Worm (Caenorhabditis elegans) whole organism, mixed stage, embryonic: Measurements from ENCODE around the gene sta-2.

ENCODE experiments used
- M03D4.4 ChIP-seq: sonication (generic microtip); optimal IDR thresholded peaks from 2 replicates; lab custom pipeline; 2017; ENCODE audit warnings: mild to moderate bottlenecking, missing genetic modification characterization, missing compliant biosample characterization
- bed-3 ChIP-seq: fragments of 200-800 bp; sonication (Bioruptor generic); optimal IDR thresholded peaks from 3 replicates; lab custom pipeline; 2018; ENCODE audit warnings: mild to moderate bottlenecking, missing genetic modification characterization, moderate library complexity, missing compliant biosample characterization
- blmp-1 ChIP-seq: fragments of 150-350 bp; optimal IDR thresholded peaks from 2 replicates; lab custom pipeline; 2014; ENCODE audit warnings: missing biosample characterization, missing genetic modification characterization
- ceh-39 ChIP-seq: fragments of 150-350 bp; optimal IDR thresholded peaks from 2 replicates; lab custom pipeline; 2014; ENCODE audit warnings: missing biosample characterization, missing genetic modification characterization
- ceh-43 ChIP-seq: fragments of 200-800 bp; sonication (Bioruptor generic); optimal IDR thresholded peaks from 2 replicates; lab custom pipeline; 2018; ENCODE audit warnings: mild to moderate bottlenecking, missing genetic modification characterization, moderate library complexity, missing compliant biosample characterization
- ceh-83 ChIP-seq: fragments of 200-800 bp; sonication (Bioruptor generic); optimal IDR thresholded peaks from 2 replicates; lab custom pipeline; 2018; ENCODE audit warnings: mild to moderate bottlenecking, missing genetic modification characterization, missing compliant biosample characterization
- ces-1 ChIP-seq: fragments of 150-350 bp; optimal IDR thresholded peaks from 2 replicates; lab custom pipeline; 2014; ENCODE audit warnings: missing biosample characterization, missing genetic modification reagents, missing genetic modification characterization
- cnd-1 ChIP-seq: fragments of 200-800 bp; sonication (Bioruptor generic); optimal IDR thresholded peaks from 2 replicates; lab custom pipeline; 2018; ENCODE audit warnings: mild to moderate bottlenecking, missing genetic modification characterization, missing compliant biosample characterization
- drap-1 ChIP-seq: fragments of 200-800 bp; sonication (Bioruptor generic); optimal IDR thresholded peaks from 3 replicates; lab custom pipeline; 2018; ENCODE audit warnings: mild to moderate bottlenecking, missing genetic modification characterization, missing compliant biosample characterization
- elt-1 ChIP-seq: sonication (generic microtip); optimal IDR thresholded peaks from 2 replicates; lab custom pipeline; 2017; ENCODE audit warnings: missing genetic modification characterization, mild to moderate bottlenecking, missing compliant biosample characterization, antibody characterized with exemption, moderate library complexity, borderline replicate concordance; ENCODE audit not compliant: insufficient read depth
- elt-3 ChIP-seq: fragments of 150-350 bp; optimal IDR thresholded peaks from 2 replicates; lab custom pipeline; 2014; ENCODE audit warnings: missing biosample characterization, missing genetic modification characterization
- flh-1 ChIP-seq: fragments of 200-800 bp; sonication (Bioruptor generic); optimal IDR thresholded peaks from 2 replicates; lab custom pipeline; 2018; ENCODE audit warnings: mild to moderate bottlenecking, missing genetic modification characterization, moderate library complexity, missing compliant biosample characterization
- ham-2 ChIP-seq: fragments of 200-800 bp; sonication (Bioruptor generic); optimal IDR thresholded peaks from 2 replicates; lab custom pipeline; 2018; ENCODE audit warnings: mild to moderate bottlenecking, missing genetic modification characterization, missing compliant biosample characterization
- hlh-1 ChIP-seq: fragments of 150-350 bp; optimal IDR thresholded peaks from 2 replicates; lab custom pipeline; 2014; ENCODE audit warnings: missing biosample characterization, missing genetic modification reagents, missing genetic modification characterization
- lin-32 ChIP-seq: fragments of 200-800 bp; sonication (Bioruptor generic); optimal IDR thresholded peaks from 2 replicates; lab custom pipeline; 2018; ENCODE audit warnings: mild to moderate bottlenecking, missing genetic modification characterization, missing compliant biosample characterization
- lsy-2 ChIP-seq: fragments of 150-350 bp; optimal IDR thresholded peaks from 2 replicates; lab custom pipeline; 2014; ENCODE audit warnings: missing biosample characterization, missing genetic modification characterization
- mab-5 ChIP-seq: fragments of 150-350 bp; optimal IDR thresholded peaks from 2 replicates; lab custom pipeline; 2014; ENCODE audit warnings: missing biosample characterization, missing genetic modification characterization
- mep-1 ChIP-seq: fragments of 150-350 bp; optimal IDR thresholded peaks from 2 replicates; lab custom pipeline; 2017; ENCODE audit warnings: missing biosample characterization, missing genetic modification reagents, missing genetic modification characterization, inconsistent platforms
- mls-2 ChIP-seq: sonication (generic microtip); optimal IDR thresholded peaks from 2 replicates; lab custom pipeline; 2016; ENCODE audit warnings: mild to moderate bottlenecking, missing genetic modification characterization, moderate library complexity, missing compliant biosample characterization
- nhr-2 ChIP-seq: fragments of 150-350 bp; optimal IDR thresholded peaks from 2 replicates; lab custom pipeline; 2014; ENCODE audit warnings: missing biosample characterization, missing genetic modification characterization
- nhr-237 ChIP-seq: fragments of 150-350 bp; optimal IDR thresholded peaks from 2 replicates; lab custom pipeline; 2014; ENCODE audit warnings: missing biosample characterization, missing genetic modification characterization
- nhr-28 ChIP-seq: fragments of 150-350 bp; optimal IDR thresholded peaks from 2 replicates; lab custom pipeline; 2014; ENCODE audit warnings: missing biosample characterization, missing genetic modification characterization
- nhr-76 ChIP-seq: sonication (generic microtip); optimal IDR thresholded peaks from 2 replicates; lab custom pipeline; 2017; ENCODE audit warnings: missing biosample characterization, missing genetic modification characterization
- pha-4 ChIP-seq: fragments of 150-350 bp; optimal IDR thresholded peaks from 2 replicates; lab custom pipeline; 2018; ENCODE audit warnings: missing biosample characterization, missing genetic modification reagents, missing genetic modification characterization
- snpc-4 ChIP-seq: fragments of 150-350 bp; optimal IDR thresholded peaks from 2 replicates; lab custom pipeline; 2014; ENCODE audit warnings: missing biosample characterization, missing genetic modification characterization
- unc-39 ChIP-seq: fragments of 150-350 bp; optimal IDR thresholded peaks from 2 replicates; lab custom pipeline; 2014; ENCODE audit warnings: missing biosample characterization, missing genetic modification characterization
- unc-62 ChIP-seq: fragments of 150-350 bp; optimal IDR thresholded peaks from 2 replicates; lab custom pipeline; 2014; ENCODE audit warnings: missing biosample characterization, missing genetic modification reagents, missing genetic modification characterization
- zip-8 ChIP-seq: fragments of 150-350 bp; optimal IDR thresholded peaks from 2 replicates; lab custom pipeline; 2014; ENCODE audit warnings: missing biosample characterization, missing genetic modification characterization
- ztf-11 ChIP-seq: fragments of 150-350 bp; optimal IDR thresholded peaks from 2 replicates; lab custom pipeline; 2014; ENCODE audit warnings: missing biosample characterization, missing genetic modification characterization

sta-2 gene

DNA sequence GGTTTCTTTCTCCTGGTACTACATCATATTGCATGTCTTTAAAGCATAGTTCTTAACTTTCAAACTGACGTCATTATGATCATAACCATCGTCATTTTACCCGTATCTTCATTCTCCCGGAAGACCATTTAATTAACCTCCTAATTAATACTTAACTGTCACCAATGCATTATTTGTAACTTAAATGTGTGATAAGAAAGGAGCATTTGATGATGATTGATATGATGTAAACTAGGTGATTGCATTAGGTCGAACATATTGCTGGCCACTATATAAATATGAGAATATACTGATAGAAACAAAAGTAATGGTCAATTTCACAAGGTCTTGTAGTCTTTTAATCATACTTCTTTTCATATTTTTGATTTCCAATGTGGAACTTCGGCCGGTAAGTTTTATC lies 15.2 kb downstream of the sta-2 start, which contains the start of gene hrg-3:
TSS of gene hrg-3 (plus strand) at position 227 of the 400 bp plus-strand sequence.
- TF ChIP-seq nhr-2 (tag; lab: Kevin White, UChicago) (no peak), mep-1 (tag; lab: Kevin White, UChicago) (no peak), nhr-237 (tag; lab: Kevin White, UChicago) (no peak), mls-2 (tag; lab: Kevin White, UChicago) (no peak), drap-1 (GFP tag; lab: Kevin White, UChicago) (no peak), lsy-2 (tag; lab: Kevin White, UChicago) (no peak), ham-2 (GFP tag; lab: Kevin White, UChicago) (no peak), ztf-11 (tag; lab: Kevin White, UChicago) (no peak), unc-62 (GFP tag; lab: Kevin White, UChicago) (no peak), mab-5 (no peak)

DNA sequence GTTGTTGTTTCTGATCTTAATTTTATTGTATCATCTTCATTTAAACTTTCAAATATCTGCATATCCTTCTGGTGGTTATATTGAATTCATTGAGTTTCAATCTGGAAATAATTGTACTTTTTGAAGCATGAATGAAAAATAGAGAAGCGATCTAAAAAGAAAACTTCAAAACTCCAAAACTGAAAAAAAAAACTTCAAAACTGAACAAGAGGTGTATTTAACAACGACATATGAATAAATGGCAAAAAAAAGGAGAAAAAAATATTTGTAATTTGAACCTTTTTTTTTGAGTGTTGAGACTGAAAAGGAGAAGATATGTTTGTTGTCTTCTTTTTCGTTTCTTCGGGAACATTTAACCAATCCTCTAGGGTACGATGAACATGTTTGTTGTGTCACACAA lies 16.9 kb downstream of the sta-2 start, which contains the start of gene F58E6.11:
TSS of gene F58E6.11 (minus strand) at position 101 of the 400 bp plus-strand sequence.
- no peak for TF ChIP-seq mab-5
- TF ChIP-seq ham-2 (GFP tag; lab: Kevin White, UChicago) = no peak
- no peak for TF ChIP-seq ceh-83 (GFP tag; lab: Kevin White, UChicago)
- no peak for TF ChIP-seq pha-4 (tag; lab: Kevin White, UChicago)
- TF ChIP-seq ceh-39 (tag; lab: Kevin White, UChicago) = no peak
- no peak for TF ChIP-seq hlh-1 (tag; lab: Kevin White, UChicago)
- no peak for TF ChIP-seq lin-32
- no peak for TF ChIP-seq nhr-237 (tag; lab: Kevin White, UChicago)
- no peak for TF ChIP-seq mls-2 (tag; lab: Kevin White, UChicago)
- TF ChIP-seq ceh-43 (GFP tag; lab: Kevin White, UChicago) = no peak
- no peak for TF ChIP-seq unc-39 (tag; lab: Kevin White, UChicago)
- TF ChIP-seq bed-3 (GFP tag; lab: Kevin White, UChicago) = no peak
- no peak for TF ChIP-seq cnd-1 (tag; lab: Kevin White, UChicago)
- TF ChIP-seq zip-8 (tag; lab: Kevin White, UChicago) = no peak
- no peak for TF ChIP-seq flh-1 (GFP tag; lab: Kevin White, UChicago)
- no peak for TF ChIP-seq elt-3 (tag; lab: Kevin White, UChicago)
- no peak for TF ChIP-seq M03D4.4 (tag; lab: Kevin White, UChicago)
- no peak for TF ChIP-seq blmp-1 (tag; lab: Kevin White, UChicago)

DNA sequence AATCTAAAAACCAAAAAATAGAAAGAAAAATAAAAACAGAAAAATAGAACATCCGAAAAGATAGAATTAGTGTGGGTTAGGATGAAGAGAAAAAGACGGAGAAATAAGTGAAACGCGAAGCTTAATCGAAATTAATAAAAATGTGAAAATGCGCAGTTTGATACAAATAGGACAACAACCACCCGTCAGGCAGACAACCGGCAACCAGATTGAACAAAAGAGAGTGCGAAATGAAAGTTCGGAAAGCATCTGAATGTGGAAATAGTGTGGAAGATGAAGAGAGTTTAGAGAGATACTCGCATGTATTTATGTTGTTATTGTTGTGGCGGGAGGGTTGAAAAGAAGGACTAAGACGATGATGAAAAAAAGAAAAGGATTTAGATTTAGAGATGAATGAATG lies 17.4 kb downstream of the sta-2 start:
- peak; percentile 74 for TF ChIP-seq blmp-1 (tag; lab: Kevin White, UChicago)
- no peak for TF ChIP-seq bed-3 (GFP tag; lab: Kevin White, UChicago)
- TF ChIP-seq mab-5 = no peak
- TF ChIP-seq, all 35 proteins: peak for 1

DNA sequence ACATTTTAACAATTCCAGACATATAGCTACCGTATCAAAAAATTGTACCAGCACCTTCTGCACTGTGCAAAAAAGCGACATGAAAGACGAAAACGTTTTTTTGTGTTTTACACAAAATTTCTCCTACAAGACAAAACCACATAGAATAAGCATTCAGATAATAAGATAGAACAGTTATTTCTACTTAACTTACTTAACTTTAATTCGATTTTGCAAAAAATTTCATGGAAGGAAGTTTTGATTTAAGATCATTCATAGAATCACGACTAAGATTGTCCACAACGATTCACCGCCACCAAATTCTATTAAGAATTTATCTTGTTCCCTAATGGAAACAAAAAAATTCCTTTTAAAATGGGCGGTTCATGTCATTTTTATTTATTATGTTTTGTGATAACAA lies 22.8 kb downstream of the sta-2 start:
- TF ChIP-seq ces-1 (GFP tag; lab: Kevin White, UChicago) (peak; percentile 94), nhr-2 (tag; lab: Kevin White, UChicago) (no peak), nhr-28 (no peak), elt-1 (tag; lab: Kevin White, UChicago) (no peak), snpc-4 (tag; lab: Kevin White, UChicago) (no peak)

DNA sequence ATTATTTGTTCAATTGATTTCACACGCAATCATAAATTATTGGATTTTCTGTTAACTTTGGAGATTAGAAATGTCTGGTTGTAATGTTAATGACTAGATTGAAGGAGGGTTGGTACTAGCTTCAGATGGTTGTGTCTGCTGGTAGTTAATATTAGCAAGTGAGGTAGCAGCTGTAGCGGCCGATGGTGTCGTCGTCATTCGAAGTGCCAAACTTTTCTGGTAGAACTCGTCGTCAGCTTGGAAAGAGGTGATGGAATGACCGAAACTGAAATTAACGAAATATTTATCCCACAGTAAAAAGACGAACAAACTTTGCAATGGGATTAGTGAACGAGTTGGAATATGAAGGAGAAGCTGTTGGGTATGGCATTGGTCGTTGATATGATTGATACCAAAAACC lies 23.5 kb downstream of the sta-2 start:
- TF ChIP-seq snpc-4 (tag; lab: Kevin White, UChicago) = no peak

DNA sequence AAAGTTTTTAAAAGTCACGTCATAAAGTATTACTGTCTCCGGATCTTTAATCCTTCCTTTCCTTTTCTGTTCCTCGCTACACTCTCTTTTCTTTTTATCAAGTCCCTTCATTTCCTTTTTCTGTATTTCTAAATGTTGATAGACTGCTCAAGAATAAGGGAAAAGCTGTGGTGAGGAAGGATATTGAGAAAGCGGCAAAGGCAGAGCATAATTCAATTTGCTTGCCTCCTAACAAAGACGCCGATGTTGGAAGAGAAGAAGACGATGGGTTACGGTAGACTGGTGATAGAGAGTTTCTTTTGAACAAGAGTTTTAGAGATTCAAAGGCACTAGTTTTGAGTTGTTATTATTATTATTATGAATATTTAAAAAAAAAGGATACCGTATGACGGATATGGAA lies 24.6 kb downstream of the sta-2 start:
- TF ChIP-seq lsy-2 (tag; lab: Kevin White, UChicago) (peak; percentile 46), nhr-76 (no peak), ces-1 (GFP tag; lab: Kevin White, UChicago) (peak; percentile 100), pha-4 (tag; lab: Kevin White, UChicago) (no peak), mls-2 (tag; lab: Kevin White, UChicago) (no peak)
- TF ChIP-seq, all 35 proteins: peak for 2
